Fruit fly (Drosophila melanogaster) Kc167 (cell line): ENCODE results near the gene Sf3b5.

Source experiments
- Myc ChIP-seq: fragments of >200 bp; optimal IDR thresholded peaks from 2 replicates; lab custom pipeline; 2017; ENCODE audit warnings: missing external identifiers
- Sin3A ChIP-seq: fragments of >200 bp; optimal IDR thresholded peaks from 2 replicates; lab custom pipeline; 2018; ENCODE audit warnings: missing external identifiers
- h ChIP-seq: fragments of >200 bp; optimal IDR thresholded peaks from 3 replicates; lab custom pipeline; 2018; ENCODE audit warnings: missing external identifiers
- insv ChIP-seq: fragments of >200 bp; optimal IDR thresholded peaks from 3 replicates; lab custom pipeline; 2018; ENCODE audit warnings: missing external identifiers
- psq ChIP-seq: fragments of >200 bp; optimal IDR thresholded peaks from 2 replicates; lab custom pipeline; 2017; ENCODE audit warnings: missing external identifiers
- ttk ChIP-seq: sonication (Bioruptor generic); optimal IDR thresholded peaks from 2 replicates; lab custom pipeline; 2017; ENCODE audit warnings: missing external identifiers

The Sf3b5 gene

dm6 chr3R:9014859-9015466 is at the start of gene Sf3b5, which contains the start of the genes Kcmf1 and CG11986:
Gene Sf3b5 (minus strand): TSS chr3R:9015341.
Gene Kcmf1 (minus strand): TSS chr3R:9014909.
Gene CG11986 (plus strand): TSS chr3R:9015446.
- TF ChIP-seq insv (no peak), psq (lab: Kevin White, UChicago) (no peak), ttk (lab: Kevin White, UChicago) (no peak), Sin3A (lab: Kevin White, UChicago) (no peak), h (no peak), Myc (lab: Kevin White, UChicago) (no peak)

dm6 chr3R:9064874-9065273 is 49.7 kb upstream of the Sf3b5 start, which contains the start of the genes beag and Ada:
Gene beag (minus strand): TSS chr3R:9065078.
Gene Ada (plus strand): TSS chr3R:9065183.
- no peak for TF ChIP-seq ttk (lab: Kevin White, UChicago)
- TF ChIP-seq Sin3A (lab: Kevin White, UChicago): no peak
- TF ChIP-seq Myc (lab: Kevin White, UChicago): no peak
- no peak for TF ChIP-seq psq (lab: Kevin White, UChicago)
- TF ChIP-seq insv: no peak
- no peak for TF ChIP-seq h

DNA sequence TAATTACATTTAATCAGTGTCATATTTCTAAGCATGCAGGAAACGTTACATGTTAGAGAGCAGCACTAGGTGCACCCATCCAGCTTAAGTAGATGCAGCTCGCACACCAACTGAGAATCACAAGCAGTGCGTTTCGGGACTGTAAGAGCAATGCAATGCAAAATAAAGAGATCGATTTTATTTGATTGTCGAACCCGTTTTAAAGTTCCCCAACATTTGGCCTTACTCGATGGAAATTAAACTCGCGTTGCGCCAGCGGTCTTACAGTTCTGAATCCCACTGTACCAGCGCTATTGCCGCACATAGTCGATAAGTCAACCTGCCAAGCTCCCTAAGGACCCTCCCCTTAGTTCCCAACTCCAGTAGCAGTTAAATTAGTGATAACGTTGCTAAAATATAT is 47.6 kb upstream of the Sf3b5 start:
- TF ChIP-seq ttk (lab: Kevin White, UChicago): no peak
- no peak for TF ChIP-seq Sin3A (lab: Kevin White, UChicago)
- no peak for TF ChIP-seq h
- no peak for TF ChIP-seq Myc (lab: Kevin White, UChicago)
- no peak for TF ChIP-seq psq (lab: Kevin White, UChicago)
- TF ChIP-seq insv: no peak

DNA sequence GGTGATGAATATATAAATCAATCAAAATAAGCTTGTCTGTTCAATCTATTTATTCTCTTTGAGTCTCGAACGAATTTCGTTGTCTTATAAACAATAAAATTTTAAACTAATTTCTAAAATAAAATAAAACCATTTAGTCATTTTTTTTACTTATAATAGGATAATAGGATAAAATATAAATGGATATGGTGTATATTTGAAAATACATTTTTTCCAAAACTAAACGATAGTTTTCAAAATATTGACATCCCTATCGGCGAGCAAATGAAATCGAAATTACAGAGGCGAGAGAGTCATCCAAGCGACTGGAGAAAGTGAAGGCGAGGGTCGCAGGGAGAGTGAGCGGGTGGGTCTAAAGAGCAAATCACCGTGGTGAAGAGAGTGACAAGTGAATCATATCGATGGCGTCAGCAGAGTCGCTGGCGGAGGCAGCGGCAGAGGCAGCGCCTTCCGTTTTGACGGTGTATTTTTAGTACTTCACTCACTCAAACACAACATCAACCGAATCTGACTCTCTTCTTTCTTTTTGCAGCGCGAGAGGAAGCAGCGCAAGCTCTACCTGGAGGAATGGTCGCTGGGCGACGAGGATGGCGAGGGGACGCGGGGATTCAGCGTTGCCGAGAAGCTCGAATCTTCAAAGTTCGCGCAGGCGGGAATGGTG is 42.4 kb upstream of the Sf3b5 start:
- no peak for TF ChIP-seq psq (lab: Kevin White, UChicago)
- no peak for TF ChIP-seq insv
- TF ChIP-seq h: no peak
- TF ChIP-seq Sin3A (lab: Kevin White, UChicago): no peak
- TF ChIP-seq ttk (lab: Kevin White, UChicago): no peak
- no peak for TF ChIP-seq Myc (lab: Kevin White, UChicago)

dm6 chr3R:9057032-9057397 is 41.9 kb upstream of the Sf3b5 start:
- no peak for TF ChIP-seq ttk (lab: Kevin White, UChicago)
- no peak for TF ChIP-seq Sin3A (lab: Kevin White, UChicago)
- TF ChIP-seq insv: no peak
- TF ChIP-seq h: no peak
- no peak for TF ChIP-seq psq (lab: Kevin White, UChicago)
- TF ChIP-seq Myc (lab: Kevin White, UChicago): no peak

DNA sequence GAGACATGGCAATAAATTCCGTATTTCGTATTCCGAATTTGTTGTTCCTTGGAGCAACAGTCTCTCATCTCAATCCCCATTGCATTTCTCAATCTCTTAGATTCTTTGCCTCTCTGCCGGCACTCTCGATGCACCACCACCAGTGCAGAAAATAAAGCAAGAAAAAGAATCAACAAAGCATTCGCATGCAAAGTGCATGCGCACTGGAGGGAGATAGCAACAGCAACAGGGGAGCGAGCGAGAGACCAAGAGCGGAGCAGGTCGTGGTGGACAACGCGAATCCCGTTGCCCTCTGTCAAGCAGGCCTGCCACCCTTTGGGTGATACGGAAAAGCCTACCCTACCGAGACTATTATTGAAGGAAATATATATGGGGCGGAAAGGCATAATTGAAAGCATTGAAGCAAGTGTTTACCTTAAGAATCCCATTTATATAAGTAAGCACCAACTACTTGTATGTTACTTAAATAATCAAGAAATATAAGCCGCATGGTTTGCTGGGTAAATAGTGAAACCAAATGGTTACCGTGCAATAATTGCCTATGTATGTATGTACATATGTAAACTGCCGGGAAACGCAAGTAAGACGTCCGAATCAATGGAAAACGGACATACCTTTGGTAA is 41.4 kb upstream of the Sf3b5 start:
- TF ChIP-seq h: no peak

DNA sequence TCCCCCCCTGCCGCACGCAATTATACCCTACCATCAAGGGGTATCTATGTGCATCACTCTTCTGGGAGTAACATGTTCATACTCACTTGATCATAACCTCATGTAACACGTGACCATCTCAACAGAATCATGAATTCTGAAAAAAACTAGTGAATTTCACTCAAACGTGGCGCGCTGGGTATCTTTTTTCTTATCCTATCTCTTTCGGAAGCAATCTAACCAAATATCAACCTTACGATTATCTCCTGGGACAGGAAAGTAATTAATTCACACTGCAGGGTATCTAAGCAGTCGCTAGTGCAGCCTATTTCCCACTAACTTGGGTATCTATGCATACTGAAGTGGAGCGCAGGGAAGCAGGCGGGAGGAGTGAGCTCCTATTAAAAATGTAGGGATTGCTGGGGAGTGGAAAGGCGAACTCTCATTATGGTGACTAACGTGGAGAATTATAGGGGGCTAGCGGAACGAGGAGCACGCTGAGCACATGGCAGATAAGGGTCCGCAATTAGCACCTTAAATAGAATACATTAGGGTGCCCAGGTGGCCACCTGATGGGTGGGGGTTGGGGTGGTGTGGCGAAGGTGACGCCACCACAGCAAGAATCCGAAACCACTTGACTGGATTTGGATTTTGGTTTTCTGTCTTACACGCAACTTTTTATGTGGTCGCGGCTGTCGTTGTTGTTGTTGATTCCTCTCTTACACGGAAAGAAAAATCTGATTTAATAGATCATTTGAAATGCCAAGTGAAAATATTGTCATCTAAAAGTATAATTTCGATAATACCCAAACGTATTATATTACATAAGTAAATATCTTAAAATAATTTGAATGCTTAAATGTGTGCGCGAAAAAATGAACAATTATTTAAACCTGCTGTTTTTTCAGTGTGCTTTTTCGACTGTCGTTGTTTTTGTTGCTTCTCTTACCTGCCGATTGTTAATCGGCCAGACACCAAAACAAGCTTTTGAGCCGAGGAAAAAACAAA is 40.3 kb upstream of the Sf3b5 start:
- TF ChIP-seq Myc (lab: Kevin White, UChicago): no peak
- TF ChIP-seq ttk (lab: Kevin White, UChicago): no peak
- TF ChIP-seq insv: no peak
- no peak for TF ChIP-seq psq (lab: Kevin White, UChicago)

- TF ChIP-seq insv (no peak), h (no peak), ttk (lab: Kevin White, UChicago) (no peak), Myc (lab: Kevin White, UChicago) (no peak), psq (lab: Kevin White, UChicago) (no peak), Sin3A (lab: Kevin White, UChicago) (no peak)
Observed at dm6 chr3R:9054442-9055118, 39.4 kb upstream of the Sf3b5 start.

DNA sequence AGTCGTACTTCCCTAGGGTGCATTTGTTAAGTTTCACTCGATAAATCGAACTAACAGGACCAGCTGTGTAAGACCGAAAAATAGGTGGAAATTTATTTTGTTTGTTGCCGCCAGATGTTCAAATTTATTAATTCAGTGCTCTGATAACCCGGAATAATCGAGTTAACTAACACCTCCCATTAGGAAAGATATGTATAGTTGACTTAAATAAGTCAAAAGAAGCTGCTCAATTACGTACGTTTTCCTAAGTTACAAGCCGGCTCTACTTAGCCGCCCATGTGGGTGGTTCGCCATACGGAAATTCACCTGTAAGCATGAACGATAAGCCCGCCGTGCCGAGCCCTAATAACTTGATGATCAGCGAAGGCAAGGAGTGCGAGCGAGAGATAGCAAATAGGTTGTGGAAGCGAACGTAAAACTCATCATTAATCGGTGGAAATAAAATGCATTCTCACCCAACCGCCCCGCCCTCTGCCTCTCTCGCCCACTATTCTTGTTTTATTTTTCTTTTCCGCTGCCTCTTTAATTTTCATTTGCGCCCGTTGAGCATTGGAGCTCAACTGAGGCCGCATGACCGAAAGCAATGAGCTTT is 38.8 kb upstream of the Sf3b5 start:
- TF ChIP-seq Myc (lab: Kevin White, UChicago) (no peak), insv (no peak), ttk (lab: Kevin White, UChicago) (no peak)

- TF ChIP-seq Myc (lab: Kevin White, UChicago) (no peak), psq (lab: Kevin White, UChicago) (no peak), h (no peak), insv (no peak), Sin3A (lab: Kevin White, UChicago) (no peak), ttk (lab: Kevin White, UChicago) (no peak)
Observed at dm6 chr3R:9053021-9053420, 37.9 kb upstream of the Sf3b5 start.
